Worm (Caenorhabditis elegans) whole organism, L2 larva: Measurements from ENCODE around the gene nspg-1.

Experiments
- C34F6.9 ChIP-seq: fragments of 150-350 bp; optimal IDR thresholded peaks from 2 replicates; lab custom pipeline; 2014; ENCODE audit warnings: missing biosample characterization, missing genetic modification characterization
- F13H6.1 ChIP-seq: sonication (generic microtip); optimal IDR thresholded peaks from 2 replicates; lab custom pipeline; 2016; ENCODE audit warnings: missing genetic modification characterization, missing compliant biosample characterization
- Y55F3AM.14 ChIP-seq: fragments of 200-800 bp; sonication (Bioruptor generic); optimal IDR thresholded peaks from 2 replicates; lab custom pipeline; 2018; ENCODE audit warnings: mild to moderate bottlenecking, missing genetic modification characterization, missing compliant biosample characterization
- ZK546.5 ChIP-seq: sonication (generic microtip); optimal IDR thresholded peaks from 2 replicates; lab custom pipeline; 2017; ENCODE audit warnings: missing biosample characterization, missing genetic modification characterization
- alr-1 ChIP-seq: fragments of 150-350 bp; optimal IDR thresholded peaks from 2 replicates; lab custom pipeline; 2014; ENCODE audit warnings: missing biosample characterization, missing genetic modification characterization
- blmp-1 ChIP-seq: sonication (generic microtip); optimal IDR thresholded peaks from 2 replicates; lab custom pipeline; 2017; ENCODE audit warnings: missing genetic modification characterization, mild to moderate bottlenecking, missing compliant biosample characterization, antibody characterized with exemption, moderate library complexity; ENCODE audit not compliant: insufficient read depth
- crh-2 ChIP-seq: sonication (generic microtip); optimal IDR thresholded peaks from 2 replicates; lab custom pipeline; 2017; ENCODE audit warnings: missing biosample characterization, missing genetic modification characterization
- dmd-4 ChIP-seq: sonication (generic microtip); optimal IDR thresholded peaks from 2 replicates; lab custom pipeline; 2017; ENCODE audit warnings: missing biosample characterization, missing genetic modification characterization
- egl-27 ChIP-seq: sonication (generic microtip); optimal IDR thresholded peaks from 3 replicates; lab custom pipeline; 2017; ENCODE audit warnings: missing biosample characterization, missing genetic modification reagents, missing genetic modification characterization
- elt-1 ChIP-seq: fragments of 150-350 bp; optimal IDR thresholded peaks from 2 replicates; lab custom pipeline; 2014; ENCODE audit warnings: missing biosample characterization, missing genetic modification characterization
- elt-3 ChIP-seq: sonication (generic microtip); optimal IDR thresholded peaks from 2 replicates; lab custom pipeline; 2017; ENCODE audit warnings: missing biosample characterization, missing genetic modification characterization
- fos-1 ChIP-seq: fragments of 150-350 bp; optimal IDR thresholded peaks from 2 replicates; lab custom pipeline; 2014; ENCODE audit warnings: missing biosample characterization, missing genetic modification characterization
- gmeb-1 ChIP-seq: fragments of 150-350 bp; optimal IDR thresholded peaks from 2 replicates; lab custom pipeline; 2014; ENCODE audit warnings: missing biosample characterization, missing genetic modification characterization
- lin-11 ChIP-seq: fragments of 150-350 bp; sonication (generic microtip); optimal IDR thresholded peaks from 2 replicates; lab custom pipeline; 2014; ENCODE audit warnings: missing biosample characterization, missing genetic modification characterization, inconsistent platforms, mixed read lengths
- lin-13 ChIP-seq: fragments of 150-350 bp; optimal IDR thresholded peaks from 2 replicates; lab custom pipeline; 2014; ENCODE audit warnings: missing biosample characterization, missing genetic modification reagents, missing genetic modification characterization
- lsy-2 ChIP-seq, 2 experiments: fragments of 150-350 bp in 1 of 2; sonication (generic microtip) in 1 of 2; optimal IDR thresholded peaks; 2 replicates each; lab custom pipeline; 2014 to 2017; ENCODE audit warnings: missing biosample characterization in 2 of 2, missing genetic modification characterization in 2 of 2
- mab-5 ChIP-seq: fragments of 150-350 bp; optimal IDR thresholded peaks from 2 replicates; lab custom pipeline; 2014; ENCODE audit warnings: missing biosample characterization, missing genetic modification characterization
- mbf-1 ChIP-seq: sonication (generic microtip); optimal IDR thresholded peaks from 2 replicates; lab custom pipeline; 2017; ENCODE audit warnings: missing biosample characterization, missing genetic modification characterization
- mdl-1 ChIP-seq, 2 experiments: fragments of 150-350 bp in 1 of 2; sonication (generic microtip) in 1 of 2; optimal IDR thresholded peaks; 2 replicates each; lab custom pipeline; 2017; ENCODE audit warnings: missing biosample characterization in 2 of 2, missing genetic modification characterization in 2 of 2
- nhr-10 ChIP-seq: sonication (generic microtip); optimal IDR thresholded peaks from 2 replicates; lab custom pipeline; 2017; ENCODE audit warnings: missing biosample characterization, missing genetic modification characterization
- nhr-11 ChIP-seq: fragments of 150-350 bp; optimal IDR thresholded peaks from 2 replicates; lab custom pipeline; 2014; ENCODE audit warnings: missing biosample characterization, missing genetic modification characterization
- nhr-129 ChIP-seq: fragments of 150-350 bp; optimal IDR thresholded peaks from 2 replicates; lab custom pipeline; 2014; ENCODE audit warnings: missing biosample characterization, missing genetic modification characterization
- nhr-21 ChIP-seq: fragments of 150-350 bp; optimal IDR thresholded peaks from 2 replicates; lab custom pipeline; 2014; ENCODE audit warnings: missing biosample characterization, missing genetic modification characterization
- nhr-237 ChIP-seq: fragments of 150-350 bp; optimal IDR thresholded peaks from 2 replicates; lab custom pipeline; 2014; ENCODE audit warnings: missing biosample characterization, missing genetic modification characterization
- nhr-25 ChIP-seq: fragments of 150-350 bp; sonication (generic microtip); optimal IDR thresholded peaks from 3 replicates; lab custom pipeline; 2014; ENCODE audit warnings: missing biosample characterization, missing genetic modification characterization
- nhr-6 ChIP-seq: fragments of 150-350 bp; optimal IDR thresholded peaks from 2 replicates; lab custom pipeline; 2014; ENCODE audit warnings: missing biosample characterization, missing genetic modification characterization
- nhr-77 ChIP-seq: fragments of 150-350 bp; optimal IDR thresholded peaks from 2 replicates; lab custom pipeline; 2014; ENCODE audit warnings: missing biosample characterization, missing genetic modification characterization
- peb-1 ChIP-seq: fragments of 150-350 bp; optimal IDR thresholded peaks from 2 replicates; lab custom pipeline; 2014; ENCODE audit warnings: missing biosample characterization, missing genetic modification characterization
- skn-1 ChIP-seq: sonication (generic microtip); optimal IDR thresholded peaks from 2 replicates; lab custom pipeline; 2017; ENCODE audit warnings: missing biosample characterization, missing genetic modification characterization
- sma-3 ChIP-seq: sonication (generic microtip); optimal IDR thresholded peaks from 2 replicates; lab custom pipeline; 2016; ENCODE audit warnings: missing genetic modification reagents, missing genetic modification characterization, missing compliant biosample characterization
- sma-9 ChIP-seq, 2 experiments: fragments of 150-350 bp in 1 of 2; sonication (generic microtip) in 1 of 2; optimal IDR thresholded peaks; 2 replicates each; lab custom pipeline; 2014 to 2016; ENCODE audit warnings: missing genetic modification characterization in 2 of 2, mild to moderate bottlenecking in 1 of 2, missing biosample characterization in 1 of 2, missing compliant biosample characterization in 1 of 2, missing genetic modification reagents in 1 of 2, moderate library complexity in 1 of 2
- snpc-4 ChIP-seq: fragments of 150-350 bp; optimal IDR thresholded peaks from 2 replicates; lab custom pipeline; 2014; ENCODE audit warnings: missing biosample characterization, missing genetic modification characterization
- unc-39 ChIP-seq: fragments of 150-350 bp; optimal IDR thresholded peaks from 2 replicates; lab custom pipeline; 2014; ENCODE audit warnings: missing biosample characterization, missing genetic modification characterization
- unc-55 ChIP-seq: fragments of 150-350 bp; sonication (generic microtip); optimal IDR thresholded peaks from 3 replicates; lab custom pipeline; 2014; ENCODE audit warnings: missing biosample characterization, missing genetic modification reagents, missing genetic modification characterization
- zag-1 ChIP-seq: fragments of 150-350 bp; optimal IDR thresholded peaks from 2 replicates; lab custom pipeline; 2014; ENCODE audit warnings: missing biosample characterization, missing genetic modification characterization
- ztf-1 ChIP-seq: fragments of 200-800 bp; sonication (Bioruptor generic); conservative IDR thresholded peaks from 2 replicates; pipeline ENCODE4 v1.3.6; 2022; ENCODE audit warnings: missing genetic modification characterization, missing compliant biosample characterization
- ztf-4 ChIP-seq: fragments of 150-350 bp; optimal IDR thresholded peaks from 2 replicates; lab custom pipeline; 2014; ENCODE audit warnings: missing biosample characterization, missing genetic modification characterization

Gene nspg-1

DNA sequence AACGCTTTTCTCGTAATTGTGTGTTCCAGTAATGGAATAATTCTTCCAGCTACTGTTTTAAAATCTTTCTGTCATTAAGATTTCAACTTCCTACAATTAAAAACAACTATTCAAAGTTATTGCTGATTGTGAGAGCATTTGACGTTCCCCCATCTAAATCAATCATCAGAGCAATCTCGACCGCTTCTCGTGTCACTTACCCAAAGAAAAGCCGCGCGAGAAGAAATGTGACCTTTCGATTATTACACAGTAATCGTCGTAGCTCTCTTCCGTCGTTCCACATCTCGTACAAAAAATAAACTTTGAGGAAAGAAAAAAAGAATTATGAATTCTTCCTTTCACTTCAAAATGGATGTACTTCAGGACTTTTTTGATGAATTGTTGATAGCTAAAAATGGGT, 39.5 kb upstream of the nspg-1 start:
- TF ChIP-seq nhr-129 (tag; lab: Kevin White, UChicago) (no peak), nhr-25 (tag; lab: Kevin White, UChicago) (no peak), mbf-1 (tag; lab: Kevin White, UChicago) (no peak), elt-3 (tag; lab: Kevin White, UChicago) (no peak), ztf-4 (tag; lab: Kevin White, UChicago) (no peak), F13H6.1 (no peak), dmd-4 (no peak), mab-5 (tag; lab: Kevin White, UChicago) (no peak), egl-27 (no peak), lsy-2 (tag; optimal IDR thresholded peaks at IDR 0.05; lab: Kevin White, UChicago) (no peak), elt-1 (no peak), nhr-21 (tag; lab: Kevin White, UChicago) (no peak), Y55F3AM.14 (GFP tag; lab: Kevin White, UChicago) (no peak), fos-1 (tag; lab: Kevin White, UChicago) (no peak), skn-1 (no peak), mdl-1 (tag; optimal IDR thresholded peaks at IDR 0.05; lab: Kevin White, UChicago) (no peak)

ce11 chrV:12906732-12907131, 38.8 kb upstream of the nspg-1 start, which contains the start of gene ttr-29:
ttr-29 (minus strand) TSS chrV:12906832.
- TF ChIP-seq peb-1 (tag; lab: Kevin White, UChicago) (no peak), nhr-6 (tag; lab: Kevin White, UChicago) (no peak), sma-9 (GFP tag; optimal IDR thresholded peaks at IDR 0.05; lab: Kevin White, UChicago) (no peak), sma-9 (tag; optimal IDR thresholded peaks at IDR 0.05; lab: Kevin White, UChicago) (no peak), zag-1 (no peak), ztf-1 (GFP tag; lab: Robert Waterston, UW) (no peak), nhr-11 (no peak), egl-27 (no peak), crh-2 (no peak), fos-1 (tag; lab: Kevin White, UChicago) (no peak), nhr-237 (tag; lab: Kevin White, UChicago) (no peak), Y55F3AM.14 (GFP tag; lab: Kevin White, UChicago) (no peak), unc-39 (tag; lab: Kevin White, UChicago) (no peak), nhr-129 (tag; lab: Kevin White, UChicago) (no peak), dmd-4 (no peak), alr-1 (tag; lab: Kevin White, UChicago) (no peak), nhr-25 (tag; lab: Kevin White, UChicago) (no peak)

- TF ChIP-seq peb-1 (tag; lab: Kevin White, UChicago), result no peak
- TF ChIP-seq unc-55 (GFP tag; lab: Kevin White, UChicago), result no peak
- TF ChIP-seq gmeb-1 (tag; lab: Kevin White, UChicago), result no peak
- no peak for TF ChIP-seq lin-13
- TF ChIP-seq nhr-6 (tag; lab: Kevin White, UChicago), result no peak
- TF ChIP-seq lin-11 (tag; lab: Kevin White, UChicago), result no peak
- no peak for TF ChIP-seq nhr-25 (tag; lab: Kevin White, UChicago)
- TF ChIP-seq sma-9 (GFP tag; optimal IDR thresholded peaks at IDR 0.05; lab: Kevin White, UChicago), result no peak
- TF ChIP-seq sma-9 (tag; optimal IDR thresholded peaks at IDR 0.05; lab: Kevin White, UChicago), result no peak
- TF ChIP-seq, all 48 proteins: peak for 0
Observed at ce11 chrV:12905074-12905473, 37.2 kb upstream of the nspg-1 start, which contains the start of gene ttr-28. ttr-28 (minus strand) TSS chrV:12905174.

- peak; percentile 67 for TF ChIP-seq F13H6.1
- no peak for TF ChIP-seq ztf-4 (tag; lab: Kevin White, UChicago)
- TF ChIP-seq blmp-1 (tag; lab: Kevin White, UChicago), result no peak
- TF ChIP-seq sma-9 (GFP tag; optimal IDR thresholded peaks at IDR 0.05; lab: Kevin White, UChicago), result peak; percentile 21
- TF ChIP-seq sma-9 (tag; optimal IDR thresholded peaks at IDR 0.05; lab: Kevin White, UChicago), result no peak
Observed at ce11 chrV:12904054-12904453, 36.2 kb upstream of the nspg-1 start, which contains the start of gene ttr-27. ttr-27 (minus strand) TSS chrV:12904098.

DNA sequence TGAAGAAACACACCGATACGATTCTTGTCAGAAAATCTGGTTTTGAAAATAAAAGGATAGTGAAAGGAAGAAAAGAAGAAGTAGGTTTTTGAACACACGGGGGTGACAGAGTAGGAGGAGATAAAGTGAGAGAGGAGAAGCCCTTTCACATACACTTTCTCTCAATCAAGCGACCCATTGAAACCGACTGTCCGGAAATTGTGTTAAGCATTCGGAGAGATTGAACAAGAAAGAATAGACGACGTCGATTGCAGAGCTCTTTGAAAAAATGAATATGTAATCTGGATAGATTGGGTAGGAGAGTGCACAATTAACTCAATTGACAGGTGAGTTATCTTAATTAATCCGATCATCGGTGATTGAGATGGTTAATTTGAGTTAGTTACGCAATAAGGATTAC, 33.4 kb upstream of the nspg-1 start:
- TF ChIP-seq snpc-4 (tag; lab: Kevin White, UChicago) (no peak), nhr-10 (tag; lab: Kevin White, UChicago) (no peak), unc-39 (tag; lab: Kevin White, UChicago) (no peak), sma-3 (GFP tag; lab: Kevin White, UChicago) (no peak), F13H6.1 (no peak), nhr-237 (tag; lab: Kevin White, UChicago) (no peak), gmeb-1 (tag; lab: Kevin White, UChicago) (no peak), elt-1 (no peak), nhr-11 (no peak), C34F6.9 (tag; lab: Kevin White, UChicago) (no peak), sma-9 (GFP tag; optimal IDR thresholded peaks at IDR 0.05; lab: Kevin White, UChicago) (no peak), sma-9 (tag; optimal IDR thresholded peaks at IDR 0.05; lab: Kevin White, UChicago) (no peak), nhr-77 (no peak), ZK546.5 (tag; lab: Kevin White, UChicago) (no peak), mbf-1 (tag; lab: Kevin White, UChicago) (no peak)
